Fruit fly (Drosophila melanogaster) whole organism, prepupa: ENCODE data around the gene CG44000.

Experiments used
- CG10631 ChIP-seq: fragments of 200-800 bp; sonication (Bioruptor generic); optimal IDR thresholded peaks from 2 replicates; lab custom pipeline; 2016; ENCODE audit warnings: missing biosample characterization, missing genetic modification characterization
- CG8632 ChIP-seq: fragments of 200-800 bp; sonication (Bioruptor generic); optimal IDR thresholded peaks from 3 replicates; lab custom pipeline; 2016; ENCODE audit warnings: missing biosample characterization, missing genetic modification characterization
- Gug ChIP-seq: fragments of 200-800 bp; sonication (Bioruptor generic); IDR thresholded peaks from 2 replicates; pipeline ENCODE4 v1.3.6; 2022; ENCODE audit warnings: missing biosample characterization, missing genetic modification characterization
- Sox102F ChIP-seq: fragments of 200-800 bp; sonication (Bioruptor generic); optimal IDR thresholded peaks from 2 replicates; lab custom pipeline; 2016; ENCODE audit warnings: missing biosample characterization, mild to moderate bottlenecking, missing genetic modification characterization
- acj6 ChIP-seq: fragments of 200-800 bp; sonication (Bioruptor generic); optimal IDR thresholded peaks from 3 replicates; lab custom pipeline; 2016; ENCODE audit warnings: missing biosample characterization, missing genetic modification characterization
- dsx ChIP-seq: fragments of 200-800 bp; optimal IDR thresholded peaks from 3 replicates; lab custom pipeline; 2019; ENCODE audit warnings: missing biosample characterization, mild to moderate bottlenecking, missing genetic modification characterization, moderate library complexity; ENCODE audit not compliant: poor library complexity, severe bottlenecking

dm6 chr2L:5044892-5045619 lies 2.0 kb downstream of the CG44000 start:
- TF ChIP-seq Sox102F (GFP tag; lab: Kevin White, UChicago) (peak; percentile 55), dsx (peak; percentile 16), acj6 (GFP tag; lab: Kevin White, UChicago) (peak; percentile 36), Gug (GFP tag; lab: Robert Waterston, UW) (peak; percentile 18; the same call in 1 of the 2 replicates), CG10631 (GFP tag; lab: Kevin White, UChicago) (peak; percentile 57), CG8632 (GFP tag; lab: Kevin White, UChicago) (peak; percentile 24)
